ENCODE assay signal across 3 fruit fly cellular contexts in genomic region chr3R:4450721-4451120, dm6.
TF ChIP-seq lines count a peak whose summit lies in the region.

No protein-coding gene starts in this region.

- TF ChIP-seq CTCF in whole organism, embryonic (GFP tag; optimal IDR thresholded peaks at IDR 0.05; lab: Kevin White, UChicago): no peak

TF ChIP-seq in whole organism, embryonic, 481 proteins besides CTCF, POLR2A, EP300 and RAD21 (continues in another document):
- TF ChIP-seq odd (GFP tag; optimal IDR thresholded peaks at IDR 0.05; lab: Kevin White, UChicago) (no peak), CG5180 (GFP tag; optimal IDR thresholded peaks at IDR 0.05; lab: Kevin White, UChicago) (peak; percentile 63), Awh (GFP tag; IDR thresholded peaks at IDR 0.05; lab: Robert Waterston, UW) (peak; percentile 4; the same call in 1 of the 2 replicates), ci (GFP tag; IDR thresholded peaks at IDR 0.05; lab: Robert Waterston, UW) (peak; percentile 33; the same call in 1 of the 3 replicates), Opbp (GFP tag; IDR thresholded peaks at IDR 0.05; lab: Robert Waterston, UW; ENCODE audit: partially characterized antibody) (0 out of 3 replicates have a peak, but pooled peaks have one; percentile 24), Med (GFP tag; lab: Kevin White, UChicago) (peak; percentile 79), Abd-B (GFP tag; optimal IDR thresholded peaks at IDR 0.05; lab: Kevin White, UChicago) (no peak), zfh1 (GFP tag; IDR thresholded peaks at IDR 0.05; lab: Robert Waterston, UW) (0 out of 3 replicates have a peak, but pooled peaks have one; percentile 34), CG10274 (GFP tag; optimal IDR thresholded peaks at IDR 0.05; lab: Kevin White, UChicago) (no peak), HHEX (GFP tag; optimal IDR thresholded peaks at IDR 0.05; lab: Kevin White, UChicago) (peak; percentile 15), CG11456 (GFP tag; IDR thresholded peaks at IDR 0.05; lab: Robert Waterston, UW) (0 out of 3 replicates have a peak, but pooled peaks have one; percentile 25), CG1233 (GFP tag; optimal IDR thresholded peaks at IDR 0.05; lab: Kevin White, UChicago) (no peak), aop (GFP tag; IDR thresholded peaks at IDR 0.05; lab: Robert Waterston, UW) (0 out of 2 replicates have a peak, but pooled peaks have one; percentile 12), lmd (GFP tag; IDR thresholded peaks at IDR 0.05; lab: Robert Waterston, UW) (no peak), pros (GFP tag; optimal IDR thresholded peaks at IDR 0.05; lab: Kevin White, UChicago) (peak; percentile 95), chinmo (GFP tag; IDR thresholded peaks at IDR 0.05; lab: Robert Waterston, UW; ENCODE audit: partially characterized antibody) (peak; percentile 61; the same call in 1 of the 4 replicates), Deaf1 (tag; optimal IDR thresholded peaks at IDR 0.05; lab: Kevin White, UChicago) (peak; percentile 30), CG9932 (GFP tag; IDR thresholded peaks at IDR 0.05; lab: Robert Waterston, UW) (0 out of 2 replicates have a peak, but pooled peaks have one; percentile 13), CG5953 (GFP tag; IDR thresholded peaks at IDR 0.05; lab: Robert Waterston, UW) (0 out of 2 replicates have a peak, but pooled peaks have one; percentile 15), Max (GFP tag; optimal IDR thresholded peaks at IDR 0.05; lab: Kevin White, UChicago) (no peak), crol (GFP tag; IDR thresholded peaks at IDR 0.05; lab: Robert Waterston, UW) (peak; percentile 22; the same call in 1 of the 2 replicates), Ets65A (GFP tag; lab: Kevin White, UChicago) (peak; percentile 17), chm (GFP tag; IDR thresholded peaks at IDR 0.05; lab: Robert Waterston, UW) (peak; percentile 48; the same call in 1 of the 2 replicates), so (GFP tag; IDR thresholded peaks at IDR 0.05; lab: Robert Waterston, UW) (0 out of 3 replicates have a peak, but pooled peaks have one; percentile 8), Jarid2 (GFP tag; optimal IDR thresholded peaks at IDR 0.05; lab: Kevin White, UChicago) (peak; percentile 68), CG17912 (GFP tag; optimal IDR thresholded peaks at IDR 0.05; lab: Kevin White, UChicago) (peak; percentile 17), vvl (GFP tag; IDR thresholded peaks at IDR 0.05; lab: Robert Waterston, UW) (peak; percentile 56)

TF ChIP-seq in whole organism, prepupa, 60 proteins besides CTCF, POLR2A, EP300 and RAD21:
- TF ChIP-seq CG3032 (tag; optimal IDR thresholded peaks at IDR 0.05; lab: Kevin White, UChicago) (no peak), CG8119 (GFP tag; IDR thresholded peaks at IDR 0.05; lab: Robert Waterston, UW) (0 out of 3 replicates have a peak, but pooled peaks have one; percentile 21), CG1621 (tag; optimal IDR thresholded peaks at IDR 0.05; lab: Kevin White, UChicago) (peak; percentile 31), Ets96B (tag; optimal IDR thresholded peaks at IDR 0.05; lab: Kevin White, UChicago) (no peak), Eip78C (GFP tag; lab: Kevin White, UChicago) (peak; percentile 34), eg (GFP tag; IDR thresholded peaks at IDR 0.05; lab: Robert Waterston, UW) (peak; percentile 29; the same call in 1 of the 3 replicates), net (GFP tag; optimal IDR thresholded peaks at IDR 0.05; lab: Kevin White, UChicago) (no peak), CG15336 (GFP tag; IDR thresholded peaks at IDR 0.05; lab: Robert Waterston, UW) (0 out of 2 replicates have a peak, but pooled peaks have one; percentile 21)

TF ChIP-seq in whole organism, pupa, 21 proteins besides CTCF, POLR2A, EP300 and RAD21:
- TF ChIP-seq CG32121 (GFP tag; IDR thresholded peaks at IDR 0.05; lab: Robert Waterston, UW) (peak; percentile 41; the same call in 1 of the 2 replicates), gl (tag; optimal IDR thresholded peaks at IDR 0.05; lab: Kevin White, UChicago) (no peak), CG9948 (tag; optimal IDR thresholded peaks at IDR 0.05; lab: Kevin White, UChicago) (no peak), D1 (tag; optimal IDR thresholded peaks at IDR 0.05; lab: Kevin White, UChicago) (no peak), CG17806 (tag; optimal IDR thresholded peaks at IDR 0.05; lab: Kevin White, UChicago) (no peak), CG13204 (GFP tag; optimal IDR thresholded peaks at IDR 0.05; lab: Kevin White, UChicago) (peak; percentile 53), CG8301 (tag; optimal IDR thresholded peaks at IDR 0.05; lab: Kevin White, UChicago) (no peak), rn (GFP tag; IDR thresholded peaks at IDR 0.05; lab: Robert Waterston, UW) (no peak), CG15710 (tag; optimal IDR thresholded peaks at IDR 0.05; lab: Kevin White, UChicago) (no peak), CG4496 (GFP tag; IDR thresholded peaks at IDR 0.05; lab: Robert Waterston, UW) (peak; percentile 34; the same call in 1 of the 3 replicates), CG8159 (tag; optimal IDR thresholded peaks at IDR 0.05; lab: Kevin White, UChicago) (no peak), CG12605 (GFP tag; IDR thresholded peaks at IDR 0.05; lab: Robert Waterston, UW) (no peak)
